Fruit fly (Drosophila melanogaster): ENCODE data around the gene CG17834.

CG17834 gene

dm6 chr2L:8534515-8535295, 5.8 kb downstream of the CG17834 start (continued):
- peak; percentile 45; the same call in 1 of the 3 replicates for TF ChIP-seq Doc3 (GFP tag; IDR thresholded peaks at IDR 0.05; ENCODE audit: partially characterized antibody)
- no peak for TF ChIP-seq Sin3A (optimal IDR thresholded peaks at IDR 0.05)
- peak; percentile 81 for TF ChIP-seq sob (GFP tag; IDR thresholded peaks at IDR 0.05)
- peak; percentile 92 for TF ChIP-seq onecut (GFP tag; IDR thresholded peaks at IDR 0.05)
- peak; percentile 90 for TF ChIP-seq CG3281 (GFP tag; optimal IDR thresholded peaks at IDR 0.05)
- peak; percentile 96 for TF ChIP-seq croc (GFP tag; conservative IDR thresholded peaks at IDR 0.05)
- peak; percentile 97 for TF ChIP-seq tap (tag; optimal IDR thresholded peaks at IDR 0.05)
- TF ChIP-seq NC2β (GFP tag; optimal IDR thresholded peaks at IDR 0.05), result peak; percentile 87
- TF ChIP-seq PHDP (tag; optimal IDR thresholded peaks at IDR 0.05), result peak; percentile 96
- peak; percentile 73 for TF ChIP-seq NFAT (GFP tag; IDR thresholded peaks at IDR 0.05)
- TF ChIP-seq ATbp (GFP tag; optimal IDR thresholded peaks at IDR 0.05), result peak; percentile 97
- TF ChIP-seq lmd (GFP tag; IDR thresholded peaks at IDR 0.05), result peak; percentile 95
- TF ChIP-seq CG1647 (GFP tag; optimal IDR thresholded peaks at IDR 0.05), result peak; percentile 78
- TF ChIP-seq CG12769 (tag; optimal IDR thresholded peaks at IDR 0.05), result peak; percentile 91
- peak; percentile 65 for TF ChIP-seq CG15073 (GFP tag; optimal IDR thresholded peaks at IDR 0.05)
- peak; percentile 82 for TF ChIP-seq klu (GFP tag; IDR thresholded peaks at IDR 0.05)
- no peak for TF ChIP-seq hth (optimal IDR thresholded peaks at IDR 0.05)
- TF ChIP-seq Gug (GFP tag; IDR thresholded peaks at IDR 0.05), result peak; percentile 88
- no peak; the same call in none of the 3 replicates for TF ChIP-seq CG6175 (GFP tag; IDR thresholded peaks at IDR 0.05)
- peak; percentile 93 for TF ChIP-seq CG12659 (GFP tag; optimal IDR thresholded peaks at IDR 0.05)
- peak; percentile 90 for TF ChIP-seq fd3F (GFP tag; optimal IDR thresholded peaks at IDR 0.05)
- TF ChIP-seq bcd (GFP tag; optimal IDR thresholded peaks at IDR 0.05), result peak; percentile 94
- peak; percentile 65 for TF ChIP-seq CG2116 (GFP tag; optimal IDR thresholded peaks at IDR 0.05)
- TF ChIP-seq CG8359 (GFP tag; optimal IDR thresholded peaks at IDR 0.05; ENCODE audit: borderline replicate concordance), result peak; percentile 92
- TF ChIP-seq eve (GFP tag; optimal IDR thresholded peaks at IDR 0.05), result peak in 1 of 2 experiments; percentile 99
- TF ChIP-seq CG18764 (GFP tag; optimal IDR thresholded peaks at IDR 0.05), result peak; percentile 90
- peak; percentile 28 for TF ChIP-seq pros (GFP tag; optimal IDR thresholded peaks at IDR 0.05)
- TF ChIP-seq C15 (GFP tag; IDR thresholded peaks at IDR 0.05), result peak; percentile 68; the same call in 1 of the 3 replicates
- peak; percentile 98 for TF ChIP-seq CG2712 (tag; optimal IDR thresholded peaks at IDR 0.05)
- peak; percentile 93 for TF ChIP-seq CG5953 (GFP tag; IDR thresholded peaks at IDR 0.05)
- TF ChIP-seq Hr39 (optimal IDR thresholded peaks at IDR 0.05), result no peak
- TF ChIP-seq CG18262 (tag; optimal IDR thresholded peaks at IDR 0.05), result peak; percentile 95
- TF ChIP-seq sd (tag; optimal IDR thresholded peaks at IDR 0.05), result peak; percentile 84
- peak; percentile 74 for TF ChIP-seq cas (GFP tag; IDR thresholded peaks at IDR 0.05)
- no peak; the same call in 1 of the 2 replicates for TF ChIP-seq Adf1 (GFP tag; IDR thresholded peaks at IDR 0.05)
- TF ChIP-seq Myb (GFP tag; optimal IDR thresholded peaks at IDR 0.05), result peak; percentile 28
- peak; percentile 88 for TF ChIP-seq CG16815 (GFP tag; optimal IDR thresholded peaks at IDR 0.05)
- peak; percentile 97 for TF ChIP-seq kni (GFP tag; optimal IDR thresholded peaks at IDR 0.05)
- TF ChIP-seq CG2120 (GFP tag; optimal IDR thresholded peaks at IDR 0.05), result peak; percentile 77
- peak; percentile 96 for TF ChIP-seq row (GFP tag; IDR thresholded peaks at IDR 0.05)
- TF ChIP-seq B-H2 (GFP tag; optimal IDR thresholded peaks at IDR 0.05), result peak; percentile 66
- no peak for TF ChIP-seq ato (GFP tag; IDR thresholded peaks at IDR 0.05; ENCODE audit: partially characterized antibody)
- TF ChIP-seq CG15601 (tag; optimal IDR thresholded peaks at IDR 0.05), result peak; percentile 96
- peak; percentile 57 for TF ChIP-seq NC2α (GFP tag; optimal IDR thresholded peaks at IDR 0.05)
- TF ChIP-seq caup (GFP tag; optimal IDR thresholded peaks at IDR 0.05; ENCODE audit: severe bottlenecking), result peak; percentile 67
- peak in 1 of 2 experiments; percentile 97 for TF ChIP-seq Eip74EF (GFP tag; optimal IDR thresholded peaks at IDR 0.05)
- peak; percentile 85 for TF ChIP-seq scrt (GFP tag; optimal IDR thresholded peaks at IDR 0.05)
- TF ChIP-seq CG1529 (GFP tag; optimal IDR thresholded peaks at IDR 0.05), result peak; percentile 98
- TF ChIP-seq CG13123 (GFP tag; optimal IDR thresholded peaks at IDR 0.05), result peak; percentile 87
- TF ChIP-seq cad (GFP tag; optimal IDR thresholded peaks at IDR 0.05), result no peak
